Fruit fly (Drosophila melanogaster) whole organism, wandering third instar larva: ENCODE measurements around the gene tup.

ENCODE experiments used
- CG32264 ChIP-seq: fragments of 200-800 bp; sonication (Bioruptor generic); optimal IDR thresholded peaks from 2 replicates; lab custom pipeline; 2016; ENCODE audit warnings: missing biosample characterization, missing genetic modification characterization
- CG9705 ChIP-seq: fragments of 200-800 bp; sonication (Bioruptor generic); optimal IDR thresholded peaks from 2 replicates; lab custom pipeline; 2018; ENCODE audit warnings: missing biosample characterization, mild to moderate bottlenecking, missing genetic modification characterization
- Dfd ChIP-seq: fragments of >200 bp; optimal IDR thresholded peaks from 2 replicates; lab custom pipeline; 2017; ENCODE audit warnings: missing biosample characterization, missing genetic modification characterization
- Dif ChIP-seq: fragments of 200-275, 200-300 bp; sonication (Bioruptor generic); optimal IDR thresholded peaks from 2 replicates; lab custom pipeline; 2018; ENCODE audit warnings: missing biosample characterization, missing genetic modification characterization; ENCODE audit not compliant: partially characterized antibody
- GATAd ChIP-seq: sonication (Bioruptor generic); optimal IDR thresholded peaks from 2 replicates; lab custom pipeline; 2016; ENCODE audit warnings: missing biosample characterization, missing genetic modification characterization
- HLH106 ChIP-seq: fragments of 200-800 bp; optimal IDR thresholded peaks from 3 replicates; lab custom pipeline; 2019; ENCODE audit warnings: missing biosample characterization, mild to moderate bottlenecking, missing genetic modification characterization, moderate library complexity
- Hnf4 ChIP-seq: fragments of 200-800 bp; sonication (Bioruptor generic); optimal IDR thresholded peaks from 2 replicates; lab custom pipeline; 2016; ENCODE audit warnings: missing biosample characterization, mild to moderate bottlenecking, missing genetic modification characterization
- Hr78 ChIP-seq: fragments of >200 bp; optimal IDR thresholded peaks from 2 replicates; lab custom pipeline; 2017; ENCODE audit warnings: missing biosample characterization, missing genetic modification characterization
- Jra ChIP-seq: sonication (Bioruptor generic); optimal IDR thresholded peaks from 2 replicates; lab custom pipeline; 2016; ENCODE audit warnings: missing biosample characterization, missing genetic modification characterization
- Mio ChIP-seq: sonication (Bioruptor generic); optimal IDR thresholded peaks from 2 replicates; lab custom pipeline; 2016; ENCODE audit warnings: missing biosample characterization, missing genetic modification characterization
- Myc ChIP-seq: fragments of >200 bp; optimal IDR thresholded peaks from 2 replicates; lab custom pipeline; 2017
- N ChIP-seq: fragments of >200 bp; optimal IDR thresholded peaks from 2 replicates; lab custom pipeline; 2018; ENCODE audit warnings: missing biosample characterization, missing external identifiers, missing genetic modification characterization
- OdsH ChIP-seq: fragments of 200-800 bp; sonication (Bioruptor generic); optimal IDR thresholded peaks from 2 replicates; lab custom pipeline; 2016; ENCODE audit warnings: missing biosample characterization, mild to moderate bottlenecking, missing genetic modification characterization
- Rel ChIP-seq, 2 experiments: fragments of 200-800 bp; sonication (Bioruptor generic) in 1 of 2; optimal IDR thresholded peaks; 2 replicates in 1 of 2; 3 replicates in 1 of 2; lab custom pipeline; 2016 to 2019; ENCODE audit warnings: mild to moderate bottlenecking in 2 of 2, missing biosample characterization in 2 of 2, missing genetic modification characterization in 2 of 2, moderate library complexity in 1 of 2
- Sp1 ChIP-seq: fragments of 200-800 bp; sonication (Bioruptor generic); optimal IDR thresholded peaks from 3 replicates; lab custom pipeline; 2019; ENCODE audit warnings: missing biosample characterization, mild to moderate bottlenecking, missing genetic modification characterization, moderate library complexity
- Vsx2 ChIP-seq: fragments of 200-300, 225-300 bp; sonication (Bioruptor generic); optimal IDR thresholded peaks from 2 replicates; lab custom pipeline; 2018; ENCODE audit warnings: missing biosample characterization, missing genetic modification characterization; ENCODE audit not compliant: partially characterized antibody
- br ChIP-seq: fragments of 200-800 bp; sonication (Bioruptor generic); optimal IDR thresholded peaks from 2 replicates; lab custom pipeline; 2016; ENCODE audit warnings: missing biosample characterization, missing genetic modification characterization
- brk ChIP-seq: fragments of 200-800 bp; sonication (Bioruptor generic); optimal IDR thresholded peaks from 2 replicates; lab custom pipeline; 2016; ENCODE audit warnings: missing biosample characterization, mild to moderate bottlenecking, missing genetic modification characterization
- dl ChIP-seq, 2 experiments: fragments of 175-275, 200-275 bp in 1 of 2; fragments of 200-275 bp in 1 of 2; sonication (Bioruptor generic); optimal IDR thresholded peaks; lab custom pipeline; 2018; ENCODE audit warnings: mild to moderate bottlenecking in 2 of 2, missing biosample characterization in 2 of 2, missing genetic modification characterization in 2 of 2, moderate library complexity in 2 of 2; ENCODE audit not compliant: partially characterized antibody in 2 of 2, insufficient read depth in 1 of 2
- dmrt93B ChIP-seq: fragments of 200-800 bp; sonication (Bioruptor generic); optimal IDR thresholded peaks from 2 replicates; lab custom pipeline; 2018; ENCODE audit warnings: missing biosample characterization, mild to moderate bottlenecking, missing genetic modification characterization
- dsf ChIP-seq: sonication (Bioruptor generic); optimal IDR thresholded peaks from 2 replicates; lab custom pipeline; 2016; ENCODE audit warnings: missing biosample characterization, missing genetic modification characterization, borderline replicate concordance
- ey ChIP-seq: fragments of 200-800 bp; sonication (Bioruptor generic); optimal IDR thresholded peaks from 2 replicates; lab custom pipeline; 2016; ENCODE audit warnings: missing biosample characterization, missing genetic modification characterization
- foxo ChIP-seq, 2 experiments: fragments of 200-800 bp; sonication (Bioruptor generic); optimal IDR thresholded peaks; 2 replicates in 1 of 2; 3 replicates in 1 of 2; lab custom pipeline; 2016 to 2017; ENCODE audit warnings: missing biosample characterization in 2 of 2, missing genetic modification characterization in 2 of 2
- fru ChIP-seq: fragments of 200-800 bp; sonication (Bioruptor generic); optimal IDR thresholded peaks from 3 replicates; lab custom pipeline; 2016; ENCODE audit warnings: missing biosample characterization, mild to moderate bottlenecking, missing genetic modification characterization
- h ChIP-seq: fragments of 200-800 bp; sonication (Bioruptor generic); optimal IDR thresholded peaks from 3 replicates; lab custom pipeline; 2016; ENCODE audit warnings: missing biosample characterization, mild to moderate bottlenecking, missing genetic modification characterization
- jim ChIP-seq: fragments of 175-275, 200-325 bp; sonication (Bioruptor generic); optimal IDR thresholded peaks from 2 replicates; lab custom pipeline; 2016; ENCODE audit warnings: missing biosample characterization, mild to moderate bottlenecking, missing genetic modification characterization
- lola ChIP-seq: fragments of >200 bp; optimal IDR thresholded peaks from 2 replicates; lab custom pipeline; 2017; ENCODE audit warnings: missing biosample characterization, missing genetic modification characterization
- psq ChIP-seq: fragments of 200-800 bp; sonication (Bioruptor generic); optimal IDR thresholded peaks from 3 replicates; lab custom pipeline; 2017; ENCODE audit warnings: missing biosample characterization, mild to moderate bottlenecking, missing genetic modification characterization, moderate library complexity
- rgr ChIP-seq: fragments of 200-800 bp; sonication (Bioruptor generic); optimal IDR thresholded peaks from 3 replicates; lab custom pipeline; 2016; ENCODE audit warnings: missing biosample characterization, mild to moderate bottlenecking, missing genetic modification characterization
- sage ChIP-seq: fragments of 200-800 bp; sonication (Bioruptor generic); optimal IDR thresholded peaks from 2 replicates; lab custom pipeline; 2016; ENCODE audit warnings: missing biosample characterization, mild to moderate bottlenecking, missing genetic modification characterization
- sv ChIP-seq: fragments of 200-800 bp; sonication (Bioruptor generic); optimal IDR thresholded peaks from 3 replicates; lab custom pipeline; 2016; ENCODE audit warnings: missing biosample characterization, missing genetic modification characterization
- usp ChIP-seq: fragments of >200 bp; optimal IDR thresholded peaks from 2 replicates; lab custom pipeline; 2017; ENCODE audit warnings: missing biosample characterization, missing genetic modification characterization
- woc ChIP-seq: sonication (Bioruptor generic); optimal IDR thresholded peaks from 2 replicates; lab custom pipeline; 2016; ENCODE audit warnings: missing biosample characterization, mild to moderate bottlenecking, missing genetic modification characterization

tup gene

DNA sequence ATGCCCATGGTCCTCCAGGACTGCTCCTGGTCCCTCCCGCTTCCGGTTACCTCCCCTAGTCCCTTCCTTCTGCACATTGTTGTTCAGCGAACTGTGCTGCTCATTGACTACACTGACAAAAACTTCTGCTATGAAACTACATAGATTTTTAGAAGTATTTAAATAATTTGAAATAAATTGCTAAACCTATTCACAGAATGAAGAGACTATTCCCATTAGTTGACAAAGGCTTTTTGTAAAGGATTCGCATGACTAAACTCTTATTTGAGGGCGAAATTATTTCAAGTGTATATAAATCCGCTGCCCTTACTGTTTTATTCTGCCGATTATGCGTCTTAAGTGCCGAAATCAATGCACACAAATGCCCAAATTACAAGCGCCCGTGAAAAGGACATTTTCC is 40.2 kb upstream of the tup start:
- TF ChIP-seq HLH106 (tag; lab: Kevin White, UChicago), result peak; percentile 32
- no peak for TF ChIP-seq brk (GFP tag; lab: Kevin White, UChicago)
- TF ChIP-seq Hnf4 (GFP tag; lab: Kevin White, UChicago), result peak; percentile 4
- TF ChIP-seq Hr78 (GFP tag; lab: Kevin White, UChicago), result no peak
- TF ChIP-seq ey (GFP tag; lab: Kevin White, UChicago), result peak; percentile 57
- peak; percentile 5 for TF ChIP-seq OdsH
- peak; percentile 33 for TF ChIP-seq rgr (GFP tag; lab: Kevin White, UChicago)
- TF ChIP-seq br, result peak; percentile 27
- TF ChIP-seq psq, result peak; percentile 5
- peak; percentile 41 for TF ChIP-seq h (GFP tag; lab: Kevin White, UChicago)
- peak; percentile 42 for TF ChIP-seq Sp1
- TF ChIP-seq Jra (GFP tag; lab: Kevin White, UChicago), result no peak
- peak; percentile 46 for TF ChIP-seq fru
- TF ChIP-seq foxo (GFP tag; optimal IDR thresholded peaks at IDR 0.05; lab: Kevin White, UChicago), result peak in 1 of 2 experiments; percentile 53

DNA sequence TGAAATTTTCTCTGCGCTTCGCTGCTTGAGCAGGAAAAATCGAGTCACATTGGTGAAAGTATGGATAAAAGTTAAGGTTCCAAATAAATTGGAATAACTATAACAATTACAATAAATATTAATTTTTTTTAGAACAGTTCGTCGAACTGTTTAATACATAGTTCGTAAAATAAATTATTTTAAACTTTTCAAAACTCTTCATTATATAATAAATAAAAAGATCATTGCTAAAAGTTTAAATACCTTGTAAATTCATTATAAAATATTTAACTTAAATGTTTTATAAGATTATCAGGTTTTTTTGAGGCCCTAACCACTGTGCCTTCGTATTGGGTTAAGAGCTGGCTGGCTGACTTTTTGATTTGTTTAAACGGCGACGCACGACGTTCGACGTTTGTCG is 38.4 kb upstream of the tup start:
- TF ChIP-seq brk (GFP tag; lab: Kevin White, UChicago) (no peak), woc (GFP tag; lab: Kevin White, UChicago) (no peak), rgr (GFP tag; lab: Kevin White, UChicago) (no peak), CG9705 (GFP tag; lab: Kevin White, UChicago) (no peak), dl (GFP tag; optimal IDR thresholded peaks at IDR 0.05; lab: Kevin White, UChicago; ENCODE audit: insufficient read depth in 1 of 2, partially characterized antibody in 2 of 2) (no peak), Mio (GFP tag; lab: Kevin White, UChicago) (no peak)

DNA sequence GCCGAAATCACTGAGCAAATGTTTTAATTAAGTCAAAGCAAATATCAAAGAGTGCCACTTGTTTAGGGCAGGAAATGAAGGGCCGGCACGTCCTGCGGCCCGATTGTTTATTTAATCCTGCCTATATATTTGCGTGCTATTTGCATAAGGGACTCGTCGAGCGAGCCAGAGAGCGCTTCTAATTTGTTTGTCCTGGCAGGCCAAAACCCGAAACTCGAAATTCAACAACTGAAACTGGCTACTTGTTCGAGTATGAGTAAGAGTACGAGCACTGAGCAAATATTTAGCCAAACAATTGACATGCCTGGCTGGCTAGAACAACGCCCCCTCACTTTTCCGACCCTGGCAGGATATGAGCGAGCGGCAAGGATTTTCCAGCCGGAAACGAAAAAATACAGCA is 36.5 kb upstream of the tup start:
- no peak for TF ChIP-seq GATAd (GFP tag; lab: Kevin White, UChicago)
- no peak for TF ChIP-seq lola (GFP tag; lab: Kevin White, UChicago)
- no peak for TF ChIP-seq Dif (GFP tag; lab: Kevin White, UChicago)
- no peak for TF ChIP-seq dl (GFP tag; optimal IDR thresholded peaks at IDR 0.05; lab: Kevin White, UChicago; ENCODE audit: insufficient read depth in 1 of 2, partially characterized antibody in 2 of 2)
- no peak for TF ChIP-seq jim (GFP tag; lab: Kevin White, UChicago)

DNA sequence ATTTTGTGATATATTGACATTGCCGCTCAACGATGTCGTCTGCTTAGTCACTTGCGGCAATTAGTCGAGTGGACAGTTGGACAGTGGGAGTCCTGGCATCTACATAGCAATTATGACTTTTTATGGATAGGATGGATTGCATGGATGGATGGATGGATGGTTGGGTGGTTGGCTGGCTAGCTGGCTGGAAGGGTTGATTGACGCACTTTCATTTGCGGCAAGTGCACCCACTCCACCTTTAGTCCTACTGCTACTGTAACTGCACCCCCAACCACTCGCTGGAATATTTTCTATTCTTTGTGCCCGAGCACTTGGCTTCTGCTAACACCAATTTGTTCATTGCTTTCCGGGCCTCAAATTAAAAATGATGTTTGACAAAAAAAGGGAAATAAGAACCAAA is 33.8 kb upstream of the tup start:
- TF ChIP-seq GATAd (GFP tag; lab: Kevin White, UChicago) (no peak), sv (GFP tag; lab: Kevin White, UChicago) (no peak), CG32264 (GFP tag; lab: Kevin White, UChicago) (no peak)

DNA sequence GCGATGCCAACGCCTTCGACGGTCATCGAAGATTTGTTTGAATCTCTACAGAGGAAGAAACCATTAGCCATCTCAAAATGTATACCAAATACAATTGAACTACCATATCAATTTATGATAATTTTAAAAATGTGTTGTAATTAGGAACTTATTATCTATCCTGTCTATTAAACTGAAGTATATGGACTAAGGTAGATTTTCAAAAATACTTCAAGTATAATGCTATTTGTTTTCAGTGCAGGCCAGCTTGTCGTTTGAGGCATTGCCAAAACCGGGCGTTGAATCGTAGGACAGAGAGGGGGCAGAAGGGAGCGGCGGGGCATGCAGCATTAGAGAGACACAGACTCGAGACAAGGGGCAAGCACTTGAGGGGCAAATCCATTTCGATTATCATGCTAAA is 26.4 kb upstream of the tup start:
- TF ChIP-seq sage (GFP tag; lab: Kevin White, UChicago) (no peak), foxo (GFP tag; optimal IDR thresholded peaks at IDR 0.05; lab: Kevin White, UChicago) (peak in 1 of 2 experiments; percentile 42), rgr (GFP tag; lab: Kevin White, UChicago) (peak; percentile 3), HLH106 (tag; lab: Kevin White, UChicago) (peak; percentile 0), h (GFP tag; lab: Kevin White, UChicago) (peak; percentile 46)

DNA sequence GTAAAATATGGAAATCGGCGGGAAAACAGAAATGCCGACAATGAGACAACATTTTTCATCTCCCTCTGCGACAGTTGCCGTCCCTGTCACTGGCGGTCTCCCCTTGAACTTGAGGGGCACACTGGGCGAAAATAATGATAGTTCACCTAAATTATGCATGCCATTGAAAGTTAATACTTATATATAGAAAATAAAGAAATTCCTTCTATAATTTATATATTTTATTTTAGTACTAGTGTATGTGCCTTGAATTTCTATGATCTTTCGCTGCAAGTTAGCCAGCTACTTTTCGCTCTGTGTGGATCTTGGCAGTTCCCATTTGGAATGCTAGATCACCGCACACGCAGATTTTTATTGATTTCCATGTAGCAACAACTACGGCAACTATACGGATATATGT is 25.6 kb upstream of the tup start:
- no peak for TF ChIP-seq N (GFP tag; lab: Kevin White, UChicago)

DNA sequence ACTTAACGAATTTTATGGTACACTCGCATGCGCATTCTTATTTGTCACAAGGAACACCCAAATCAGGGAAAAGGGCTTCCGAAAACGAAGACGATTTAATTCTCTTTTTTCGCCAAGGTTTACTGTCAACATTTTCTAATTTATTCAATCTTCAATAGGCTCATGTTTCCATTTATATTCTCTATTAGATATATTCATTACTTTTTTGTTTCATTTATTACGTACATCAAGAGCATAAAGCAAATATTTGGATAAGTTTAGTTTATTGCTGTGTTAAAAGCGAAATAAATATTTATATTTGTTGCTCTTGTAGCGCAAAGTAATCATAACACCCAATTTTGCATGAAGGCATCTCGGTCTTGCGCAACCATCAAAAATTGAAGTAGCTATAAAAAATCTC is 19.9 kb upstream of the tup start:
- TF ChIP-seq Rel (GFP tag; optimal IDR thresholded peaks at IDR 0.05; lab: Kevin White, UChicago) (no peak), Rel (tag; optimal IDR thresholded peaks at IDR 0.05; lab: Kevin White, UChicago) (no peak), usp (GFP tag; lab: Kevin White, UChicago) (no peak), fru (no peak), foxo (GFP tag; optimal IDR thresholded peaks at IDR 0.05; lab: Kevin White, UChicago) (peak in 1 of 2 experiments; percentile 6), Vsx2 (no peak), Dif (GFP tag; lab: Kevin White, UChicago) (no peak), Myc (lab: Kevin White, UChicago) (no peak), woc (GFP tag; lab: Kevin White, UChicago) (no peak), br (no peak), ey (GFP tag; lab: Kevin White, UChicago) (peak; percentile 23), CG32264 (GFP tag; lab: Kevin White, UChicago) (no peak), dsf (GFP tag; lab: Kevin White, UChicago) (no peak), CG9705 (GFP tag; lab: Kevin White, UChicago) (no peak), sv (GFP tag; lab: Kevin White, UChicago) (no peak), Dfd (GFP tag; lab: Kevin White, UChicago) (no peak), Mio (GFP tag; lab: Kevin White, UChicago) (no peak), dmrt93B (GFP tag; lab: Kevin White, UChicago) (peak; percentile 1), OdsH (peak; percentile 28), HLH106 (tag; lab: Kevin White, UChicago) (peak; percentile 45), Hr78 (GFP tag; lab: Kevin White, UChicago) (no peak), N (GFP tag; lab: Kevin White, UChicago) (no peak)
